Fruit fly (Drosophila melanogaster) whole organism, larva: ENCODE data around the gene CG31988.

Experiments
- noc ChIP-seq: fragments of 200-800 bp; sonication (Bioruptor generic); optimal IDR thresholded peaks from 3 replicates; lab custom pipeline; 2019; ENCODE audit warnings: missing biosample characterization, mild to moderate bottlenecking, missing genetic modification characterization, moderate library complexity

CG31988 gene

DNA sequence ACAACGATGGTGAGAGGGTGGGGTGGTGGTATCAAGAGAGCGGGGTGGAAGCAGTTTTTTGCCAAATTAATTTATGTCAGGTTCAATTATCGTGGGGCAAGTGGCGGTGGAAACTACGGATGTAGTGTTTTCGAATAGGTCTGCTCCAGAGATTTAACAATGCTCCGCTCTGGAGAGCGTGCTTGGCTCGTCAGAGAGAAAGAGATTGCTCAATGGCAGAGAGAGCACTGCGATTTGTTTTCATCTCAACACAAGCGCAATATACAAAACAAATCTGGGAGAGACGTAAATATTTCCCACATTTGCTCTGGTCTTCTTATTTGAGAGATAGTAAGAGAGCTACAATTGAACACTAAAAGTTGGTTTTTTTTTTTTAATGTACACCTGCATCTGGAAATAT is 19.2 kb upstream of the CG31988 start:
- no peak for TF ChIP-seq noc (tag; lab: Kevin White, UChicago)

DNA sequence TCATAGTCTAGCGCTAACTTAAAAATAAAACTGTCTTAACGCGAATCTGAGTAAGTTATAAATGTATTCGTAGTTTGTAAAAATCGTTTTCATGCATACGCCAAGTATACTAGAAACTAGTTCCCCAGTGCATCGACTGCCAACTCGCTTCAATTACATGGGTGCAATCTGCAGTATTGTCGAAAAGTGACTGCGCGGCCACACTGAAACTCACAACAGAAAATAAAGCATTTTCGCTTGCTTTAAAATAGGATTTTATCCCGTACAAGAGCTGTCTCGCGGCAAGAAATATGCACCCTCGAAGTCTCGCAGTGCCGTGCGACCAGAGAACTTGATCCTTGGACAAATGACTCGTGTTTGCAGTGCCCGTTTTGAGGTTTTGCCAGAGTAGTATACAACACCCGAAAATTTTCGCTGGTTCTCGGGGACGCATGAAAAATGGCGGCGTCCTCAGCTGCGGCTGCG is 18.5 kb upstream of the CG31988 start, which contains the start of gene CG8677:
CG8677 (plus strand) TSS at position 199 of the 465 bp plus-strand sequence.
- TF ChIP-seq noc (tag; lab: Kevin White, UChicago): no peak

DNA sequence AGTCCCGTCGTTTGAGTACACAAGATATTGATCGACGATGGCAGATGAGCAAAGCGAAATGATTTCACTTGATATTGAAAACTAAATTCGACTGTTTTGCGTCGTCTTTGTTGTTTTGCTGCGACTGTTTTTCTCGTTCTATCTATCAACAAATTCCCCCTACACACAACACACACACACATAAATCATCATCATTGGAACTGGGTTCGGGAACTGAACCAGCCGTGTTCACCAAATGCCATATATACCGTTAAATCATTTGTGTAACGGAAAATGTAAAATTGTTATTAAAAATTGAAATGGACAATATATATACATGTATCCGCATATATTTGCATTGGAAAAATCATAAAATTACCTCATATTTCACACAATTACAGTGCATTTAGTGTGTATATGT is 17.8 kb upstream of the CG31988 start, which contains the start of gene Atg18b:
Atg18b (minus strand) TSS at position 177 of the 400 bp plus-strand sequence.
- no peak for TF ChIP-seq noc (tag; lab: Kevin White, UChicago)

DNA sequence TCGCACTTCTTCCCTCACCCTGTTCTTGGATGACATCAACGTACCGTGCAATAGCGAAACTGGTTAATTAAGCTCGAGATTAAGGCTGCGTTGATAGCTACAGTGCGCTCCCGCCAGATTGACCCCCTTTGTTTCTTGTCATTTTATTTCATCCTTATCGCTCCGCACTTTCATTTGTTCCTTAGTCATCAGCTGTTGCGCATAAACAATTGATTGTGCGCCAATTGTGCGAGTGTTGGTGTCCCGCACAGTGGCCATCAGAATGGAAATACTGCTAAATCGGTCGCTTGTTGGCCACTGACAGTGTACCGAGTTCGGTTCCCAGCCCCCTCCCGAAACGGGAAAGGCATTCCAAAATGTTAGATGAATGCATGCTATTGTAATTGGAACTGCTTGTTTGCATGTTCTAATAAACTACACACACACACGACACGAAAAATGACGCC is 17.1 kb upstream of the CG31988 start:
- peak; percentile 56 for TF ChIP-seq noc (tag; lab: Kevin White, UChicago)

DNA sequence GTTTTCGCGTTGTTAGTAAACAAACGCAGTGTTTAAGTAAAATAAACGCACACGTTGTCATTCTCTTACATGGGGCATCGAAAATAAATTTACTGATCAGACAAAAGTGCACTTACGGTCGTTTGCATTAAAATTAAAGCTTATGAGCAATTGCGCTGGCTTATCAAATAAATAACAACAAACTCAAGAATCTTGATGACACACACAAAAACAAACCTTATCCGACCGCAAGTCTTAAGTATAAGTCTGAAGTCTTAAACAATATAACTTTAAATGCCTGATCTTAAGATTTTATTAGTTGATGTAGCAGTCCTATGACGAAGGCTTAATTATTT is 16.3 kb upstream of the CG31988 start:
- TF ChIP-seq noc (tag; lab: Kevin White, UChicago): no peak

DNA sequence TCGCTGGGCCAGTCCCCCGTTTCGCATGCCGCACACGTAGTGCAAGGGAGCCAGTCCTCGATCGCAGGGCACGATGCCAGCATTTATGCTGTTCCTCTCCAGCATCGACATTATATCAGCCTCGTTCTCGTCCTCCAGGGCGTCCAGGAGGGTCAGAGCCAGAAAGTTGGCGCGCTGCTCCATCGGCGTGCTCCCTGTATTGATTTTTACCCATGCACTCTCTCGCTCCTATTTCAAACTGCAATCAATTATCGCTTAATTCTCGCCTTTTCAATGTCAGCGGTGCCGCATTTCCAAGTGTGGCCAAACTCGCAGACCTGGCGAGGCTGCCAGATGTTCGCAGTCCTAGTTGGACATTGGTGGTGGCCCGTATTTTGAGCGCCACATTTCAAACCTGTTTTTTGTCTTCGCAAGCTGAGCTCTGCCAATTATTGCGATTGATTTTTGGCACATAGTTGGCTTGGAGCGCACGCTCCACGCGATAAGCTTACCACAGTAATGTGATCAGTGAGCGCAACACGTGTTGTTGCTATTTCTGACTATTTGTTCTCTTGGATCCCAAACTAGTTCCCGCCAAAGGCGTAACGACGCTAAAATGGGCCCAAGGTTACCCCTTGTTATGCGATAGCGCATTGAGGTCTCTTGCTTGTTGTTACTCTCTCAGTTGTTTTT is 15.8 kb upstream of the CG31988 start, which contains the start of gene CG8679:
CG8679 (minus strand) TSS at position 305 of the 672 bp plus-strand sequence.
- peak; percentile 24 for TF ChIP-seq noc (tag; lab: Kevin White, UChicago)

DNA sequence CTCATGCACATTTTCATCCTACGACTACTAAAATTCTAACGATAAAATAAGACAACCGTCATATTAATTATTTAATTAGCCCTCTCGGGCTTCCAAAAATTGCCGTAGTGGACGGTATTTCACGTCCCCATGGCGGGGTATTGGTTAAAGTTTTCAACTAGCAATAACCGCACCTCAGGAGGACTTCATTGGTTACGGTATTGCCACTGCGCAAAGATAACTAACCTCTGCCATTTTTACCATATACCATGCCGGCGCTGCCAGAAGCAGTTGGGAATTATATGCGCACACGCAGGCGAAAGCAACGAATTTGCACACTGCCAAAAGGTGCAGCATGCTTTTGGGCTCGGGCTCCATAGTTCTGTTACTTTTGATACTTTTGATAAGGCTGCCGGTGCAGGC is 12.4 kb upstream of the CG31988 start:
- no peak for TF ChIP-seq noc (tag; lab: Kevin White, UChicago)

DNA sequence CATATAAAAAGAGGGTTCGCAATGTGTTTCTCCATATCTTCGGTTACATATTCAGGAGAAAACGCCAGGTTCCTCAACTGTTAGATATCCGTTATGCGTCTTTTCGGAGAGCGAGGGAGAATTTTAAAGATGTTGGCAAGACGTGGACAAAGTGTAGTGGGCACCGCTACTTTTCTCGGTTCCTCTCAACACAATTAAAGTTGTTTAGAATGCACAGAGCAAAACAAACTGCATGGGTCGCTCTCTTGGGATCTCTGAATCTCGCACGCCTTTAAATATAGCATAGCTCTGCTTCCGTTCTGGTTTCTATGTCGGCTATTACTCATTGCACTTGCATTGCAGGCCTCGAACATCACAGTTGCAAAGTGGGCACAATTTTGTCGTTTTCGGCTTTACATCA is 3.6 kb upstream of the CG31988 start, which contains the start of gene clumsy:
clumsy (plus strand) TSS at position 301 of the 400 bp plus-strand sequence.
- TF ChIP-seq noc (tag; lab: Kevin White, UChicago): no peak

DNA sequence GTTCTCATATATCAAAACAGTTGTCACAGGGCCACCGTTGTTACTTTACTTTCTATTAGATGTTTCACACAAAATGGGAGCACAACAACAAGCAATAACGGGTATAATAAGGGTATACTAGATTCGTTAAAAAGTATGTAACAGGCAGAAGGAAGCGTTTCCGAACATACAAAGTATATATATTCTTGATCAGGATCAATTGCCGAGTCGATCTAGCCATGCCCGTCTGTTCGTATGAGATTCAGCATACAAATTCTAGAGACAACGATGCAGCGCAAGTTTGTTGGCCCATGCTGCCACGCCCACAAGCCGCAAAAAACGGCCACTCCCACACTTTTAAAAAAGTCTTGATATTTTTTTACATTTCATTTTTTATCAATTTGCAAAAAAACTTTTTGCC is 2.3 kb downstream of the CG31988 start, which contains the start of gene CG31624:
CG31624 (minus strand) TSS at position 101 of the 400 bp plus-strand sequence.
- no peak for TF ChIP-seq noc (tag; lab: Kevin White, UChicago)

DNA sequence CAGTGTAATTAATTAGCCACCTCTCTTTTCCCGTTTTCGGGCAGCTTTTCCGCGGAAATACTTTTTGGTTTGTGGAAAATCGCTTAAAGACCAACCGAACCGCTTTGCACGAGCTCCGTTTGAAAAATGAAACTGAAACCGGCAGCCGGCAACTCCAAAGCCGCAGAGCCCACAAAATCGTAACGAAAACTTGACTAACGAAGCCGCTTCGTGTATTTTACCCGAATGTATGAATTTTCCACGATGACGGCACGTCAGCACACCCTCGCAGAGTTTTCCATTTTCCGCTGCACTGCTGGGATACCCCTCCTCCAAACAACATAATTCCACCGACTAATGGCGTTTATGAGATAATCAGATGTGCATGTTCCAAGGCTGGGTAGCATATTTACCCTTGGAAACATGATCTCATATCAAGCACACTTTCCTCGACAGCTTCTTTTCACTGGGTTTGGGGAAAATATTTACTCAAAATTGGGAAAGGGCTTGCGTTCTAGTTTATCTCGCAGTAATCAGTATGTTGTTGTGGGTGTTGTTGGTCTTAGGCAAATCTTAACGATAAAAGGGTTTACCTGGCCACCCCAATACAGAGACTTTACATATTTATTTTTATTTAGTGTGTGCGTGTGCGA is 3.9 kb downstream of the CG31988 start, which contains the start of gene Ret:
Ret (minus strand) TSS at position 130 of the 632 bp plus-strand sequence.
- no peak for TF ChIP-seq noc (tag; lab: Kevin White, UChicago)

DNA sequence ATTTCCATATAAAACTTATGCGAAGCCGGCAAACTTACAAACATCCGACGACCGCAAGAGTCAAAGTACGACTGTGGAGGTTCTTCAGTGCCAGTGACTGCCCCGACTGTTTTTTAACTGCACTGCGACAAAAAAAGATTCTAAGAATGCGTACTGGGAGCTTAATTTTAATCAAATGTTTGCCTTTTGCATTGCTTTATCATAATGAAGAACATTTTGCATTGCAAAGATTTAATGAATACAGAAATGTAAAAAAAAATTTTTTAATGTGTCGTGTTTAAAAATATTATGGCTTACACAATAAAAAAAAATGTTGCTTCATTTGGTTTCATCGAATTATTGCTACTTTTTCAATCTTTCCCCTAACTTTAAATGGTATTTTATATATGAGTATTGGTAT is 5.4 kb downstream of the CG31988 start:
- TF ChIP-seq noc (tag; lab: Kevin White, UChicago): no peak

DNA sequence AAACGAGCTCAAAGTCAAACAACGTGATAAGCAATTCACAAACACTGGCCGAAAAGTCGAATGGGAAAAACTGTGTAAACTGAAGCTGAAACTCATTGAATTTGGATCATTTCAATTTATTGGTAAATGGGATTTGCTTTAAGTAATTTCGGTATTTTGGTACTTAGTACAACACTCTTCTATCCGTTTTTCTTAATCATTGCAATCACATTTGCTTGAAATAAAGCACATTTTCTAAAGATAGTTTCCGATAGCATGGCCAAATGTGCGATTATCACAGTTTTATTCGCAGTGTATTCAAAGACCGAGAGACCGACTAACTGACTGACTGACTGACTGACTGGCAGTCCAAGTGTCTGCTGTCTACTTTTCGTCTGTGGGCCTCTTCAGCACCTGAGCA is 6.1 kb downstream of the CG31988 start:
- TF ChIP-seq noc (tag; lab: Kevin White, UChicago): peak; percentile 67

DNA sequence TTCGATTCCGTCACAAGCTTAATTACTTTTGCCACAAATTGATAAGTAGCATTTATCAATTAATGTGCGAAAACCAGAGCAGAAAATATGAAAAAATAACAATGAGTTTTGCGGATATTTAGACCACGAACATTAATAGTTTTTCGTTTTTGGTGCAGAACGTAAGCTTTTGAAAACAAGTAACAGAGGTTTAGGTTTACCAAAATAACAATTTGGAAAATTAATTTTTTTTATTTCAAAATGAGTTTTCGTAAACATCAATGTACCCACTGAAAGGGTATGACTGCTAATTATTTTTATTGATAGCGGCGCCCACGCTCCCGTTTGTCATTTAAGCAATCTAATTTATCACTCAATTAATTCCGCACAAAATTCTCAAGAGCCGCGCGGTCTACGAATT is 7.3 kb downstream of the CG31988 start:
- TF ChIP-seq noc (tag; lab: Kevin White, UChicago): peak; percentile 48

DNA sequence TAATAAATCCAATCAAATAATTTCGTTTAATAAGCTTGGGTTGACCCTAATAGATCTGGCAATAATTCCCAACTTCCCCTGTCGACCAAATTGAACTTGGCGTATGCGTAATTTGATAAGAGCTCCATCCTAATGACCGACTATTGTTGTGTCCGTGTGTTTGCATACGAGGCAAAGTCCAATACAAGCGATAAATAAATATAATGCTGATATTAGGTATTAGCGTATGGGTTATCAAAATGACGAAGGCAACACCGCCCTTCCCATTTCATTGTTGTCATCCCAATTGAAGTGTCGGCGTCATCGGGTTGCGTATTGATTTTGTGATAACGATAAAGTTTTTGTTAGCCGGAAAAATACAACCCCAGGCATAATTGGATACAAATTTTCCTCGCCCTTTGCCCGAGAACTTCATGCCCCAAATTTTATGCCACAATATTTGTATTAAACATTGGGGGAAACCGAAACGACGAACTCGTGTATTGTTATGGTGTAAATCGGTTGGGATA is 13.3 kb downstream of the CG31988 start:
- TF ChIP-seq noc (tag; lab: Kevin White, UChicago): no peak

DNA sequence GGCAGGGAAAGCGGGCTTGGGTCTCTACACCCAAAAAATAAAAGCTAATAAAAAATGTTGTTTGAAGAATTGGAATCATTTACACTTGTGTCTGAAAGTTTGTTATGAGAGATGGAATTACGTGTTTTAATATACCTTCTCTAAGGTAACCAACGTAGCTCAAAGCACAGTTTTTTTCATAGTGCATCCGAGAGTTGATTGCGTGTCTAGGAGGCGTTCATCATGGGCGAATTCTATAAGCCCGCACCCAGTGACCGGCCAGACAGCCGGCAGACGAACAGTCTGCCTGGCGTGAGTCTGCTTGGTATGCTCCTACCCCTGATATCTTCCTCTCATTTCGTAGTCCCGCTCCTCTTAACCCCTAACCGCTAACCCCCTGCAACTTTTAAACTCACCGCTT is 14.8 kb downstream of the CG31988 start:
- TF ChIP-seq noc (tag; lab: Kevin White, UChicago): no peak

DNA sequence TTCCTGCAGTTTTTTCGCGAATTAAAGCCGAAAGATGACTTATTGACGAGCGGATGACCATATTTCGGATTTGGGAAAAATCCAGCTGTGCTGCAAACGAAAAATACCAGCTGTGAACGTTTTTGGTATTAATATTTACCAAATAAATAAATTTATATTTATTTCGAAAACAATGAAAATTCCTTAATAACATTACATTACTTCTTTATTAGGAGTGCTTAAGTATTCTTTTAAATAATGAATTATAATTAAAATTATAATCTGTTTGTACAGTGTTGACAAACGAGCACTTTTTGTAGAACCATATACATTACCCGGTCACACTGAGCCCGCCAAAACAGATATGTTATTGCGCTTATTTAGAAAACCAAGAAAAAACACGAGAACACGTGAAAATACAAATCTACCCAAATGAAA is 23.0 kb downstream of the CG31988 start, which contains the start of the genes bur and Mcm10:
bur (minus strand) TSS at position 69 of the 417 bp plus-strand sequence.
Mcm10 (plus strand) TSS at position 319 of the 417 bp plus-strand sequence.
- no peak for TF ChIP-seq noc (tag; lab: Kevin White, UChicago)
